Worm (Caenorhabditis elegans) whole organism, L1 larva: ENCODE results near the gene C40C9.4.

Experiments
- ces-1 ChIP-seq: fragments of 150-350 bp; optimal IDR thresholded peaks from 2 replicates; lab custom pipeline; 2014; ENCODE audit warnings: missing biosample characterization, missing genetic modification reagents, missing genetic modification characterization
- unc-62 ChIP-seq: fragments of 150-350 bp; optimal IDR thresholded peaks from 2 replicates; lab custom pipeline; 2014; ENCODE audit warnings: missing biosample characterization, missing genetic modification reagents, missing genetic modification characterization
- xbp-1 ChIP-seq: sonication (generic microtip); optimal IDR thresholded peaks from 2 replicates; lab custom pipeline; 2016; ENCODE audit warnings: missing genetic modification characterization, missing compliant biosample characterization

DNA sequence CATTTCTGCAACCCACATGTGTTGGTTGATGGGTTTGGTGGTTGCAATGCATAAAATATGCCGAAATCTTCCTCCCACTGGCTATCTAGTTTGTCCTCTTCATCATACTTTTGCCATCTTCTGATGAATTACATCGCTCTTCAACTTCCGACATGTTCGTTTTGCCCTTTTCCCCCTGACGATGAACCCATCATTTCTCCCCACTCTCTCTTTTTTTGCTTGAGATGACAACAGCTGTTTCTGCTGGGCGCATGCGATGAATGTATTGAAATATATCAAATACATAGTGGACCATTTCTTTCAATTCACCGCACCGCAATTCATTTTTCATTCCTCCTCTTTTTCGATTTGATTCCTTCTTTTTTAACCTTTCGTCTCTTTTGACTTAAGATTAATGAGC is 20.1 kb downstream of the C40C9.4 start:
- no peak for TF ChIP-seq xbp-1
- no peak for TF ChIP-seq unc-62 (GFP tag; lab: Kevin White, UChicago)
- TF ChIP-seq ces-1 (GFP tag; lab: Kevin White, UChicago): no peak
